Worm (Caenorhabditis elegans): ENCODE measurements around the gene F42H10.6.

DNA sequence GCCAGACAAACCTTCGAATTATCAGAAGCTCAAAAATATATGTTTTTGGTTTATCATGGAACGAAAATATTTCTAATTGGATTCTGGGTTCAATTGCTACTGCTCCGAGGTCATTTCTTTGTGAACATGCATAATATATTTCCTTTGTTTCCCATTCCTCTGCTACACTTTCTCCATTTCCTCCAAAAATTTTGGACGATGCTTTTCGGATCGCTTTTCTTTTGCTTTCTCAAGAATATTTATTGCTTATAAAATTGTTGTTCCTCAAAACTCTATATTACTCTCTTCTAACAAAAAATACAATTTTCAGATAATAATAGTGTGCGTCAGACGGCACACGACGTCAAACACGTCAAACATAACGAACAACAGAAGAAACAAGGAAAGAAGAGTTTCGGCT lies 14.5 kb upstream of the F42H10.6 start, which contains the start of gene pac-1:
- TF ChIP-seq nhr-28 (tag; optimal IDR thresholded peaks at IDR 0.05) (no peak), skn-1 (tag; optimal IDR thresholded peaks at IDR 0.05) (no peak), elt-2 (tag; optimal IDR thresholded peaks at IDR 0.05) (no peak), tlp-1 (tag; optimal IDR thresholded peaks at IDR 0.05) (no peak), ama-1 (optimal IDR thresholded peaks at IDR 0.05) (no peak), zag-1 (tag; optimal IDR thresholded peaks at IDR 0.05) (no peak), fkh-4 (tag; optimal IDR thresholded peaks at IDR 0.05; ENCODE audit: borderline replicate concordance) (no peak), irx-1 (tag; optimal IDR thresholded peaks at IDR 0.05) (no peak), ceh-82 (tag; optimal IDR thresholded peaks at IDR 0.05) (no peak)
